Worm (Caenorhabditis elegans): Measurements from ENCODE around the gene fbxa-88.

ce11 chrV:16155111-16155510, 12.2 kb upstream of the fbxa-88 start, which contains the start of gene str-97:
- TF ChIP-seq dmd-4 (tag; optimal IDR thresholded peaks at IDR 0.05; ENCODE audit: borderline replicate concordance) (no peak), ceh-9 (tag; optimal IDR thresholded peaks at IDR 0.05) (no peak), pha-4 (tag; optimal IDR thresholded peaks at IDR 0.05) (no peak), ref-2 (tag; optimal IDR thresholded peaks at IDR 0.05) (no peak), che-1 (tag; optimal IDR thresholded peaks at IDR 0.05) (no peak), ama-1 (optimal IDR thresholded peaks at IDR 0.05) (no peak), hlh-6 (tag; optimal IDR thresholded peaks at IDR 0.05) (no peak), pqm-1 (tag; optimal IDR thresholded peaks at IDR 0.05) (no peak), hlh-30 (tag; optimal IDR thresholded peaks at IDR 0.05; ENCODE audit: insufficient read depth) (no peak), zip-5 (tag; optimal IDR thresholded peaks at IDR 0.05) (no peak), F13H6.1 (tag; optimal IDR thresholded peaks at IDR 0.05) (no peak), tbx-2 (tag; optimal IDR thresholded peaks at IDR 0.05) (no peak)
